Worm (Caenorhabditis elegans) whole organism, L2 larva: Measurements from ENCODE around the gene clec-50.

Experiments used
- F13H6.1 ChIP-seq: sonication (generic microtip); optimal IDR thresholded peaks from 2 replicates; lab custom pipeline; 2016; ENCODE audit warnings: missing genetic modification characterization, missing compliant biosample characterization
- R02D3.7 ChIP-seq: fragments of 150-350 bp; optimal IDR thresholded peaks from 2 replicates; lab custom pipeline; 2014; ENCODE audit warnings: missing biosample characterization, missing genetic modification characterization
- Y55F3AM.14 ChIP-seq: fragments of 200-800 bp; sonication (Bioruptor generic); optimal IDR thresholded peaks from 2 replicates; lab custom pipeline; 2018; ENCODE audit warnings: mild to moderate bottlenecking, missing genetic modification characterization, missing compliant biosample characterization
- ZK546.5 ChIP-seq: sonication (generic microtip); optimal IDR thresholded peaks from 2 replicates; lab custom pipeline; 2017; ENCODE audit warnings: missing biosample characterization, missing genetic modification characterization
- alr-1 ChIP-seq: fragments of 150-350 bp; optimal IDR thresholded peaks from 2 replicates; lab custom pipeline; 2014; ENCODE audit warnings: missing biosample characterization, missing genetic modification characterization
- blmp-1 ChIP-seq: sonication (generic microtip); optimal IDR thresholded peaks from 2 replicates; lab custom pipeline; 2017; ENCODE audit warnings: missing genetic modification characterization, mild to moderate bottlenecking, missing compliant biosample characterization, antibody characterized with exemption, moderate library complexity; ENCODE audit not compliant: insufficient read depth
- egl-27 ChIP-seq: sonication (generic microtip); optimal IDR thresholded peaks from 3 replicates; lab custom pipeline; 2017; ENCODE audit warnings: missing biosample characterization, missing genetic modification reagents, missing genetic modification characterization
- elt-1 ChIP-seq: fragments of 150-350 bp; optimal IDR thresholded peaks from 2 replicates; lab custom pipeline; 2014; ENCODE audit warnings: missing biosample characterization, missing genetic modification characterization
- elt-3 ChIP-seq: sonication (generic microtip); optimal IDR thresholded peaks from 2 replicates; lab custom pipeline; 2017; ENCODE audit warnings: missing biosample characterization, missing genetic modification characterization
- fos-1 ChIP-seq: fragments of 150-350 bp; optimal IDR thresholded peaks from 2 replicates; lab custom pipeline; 2014; ENCODE audit warnings: missing biosample characterization, missing genetic modification characterization
- gmeb-1 ChIP-seq: fragments of 150-350 bp; optimal IDR thresholded peaks from 2 replicates; lab custom pipeline; 2014; ENCODE audit warnings: missing biosample characterization, missing genetic modification characterization
- lin-11 ChIP-seq: fragments of 150-350 bp; sonication (generic microtip); optimal IDR thresholded peaks from 2 replicates; lab custom pipeline; 2014; ENCODE audit warnings: missing biosample characterization, missing genetic modification characterization, inconsistent platforms, mixed read lengths
- lin-13 ChIP-seq: fragments of 150-350 bp; optimal IDR thresholded peaks from 2 replicates; lab custom pipeline; 2014; ENCODE audit warnings: missing biosample characterization, missing genetic modification reagents, missing genetic modification characterization
- lin-39 ChIP-seq: fragments of 150-350 bp; optimal IDR thresholded peaks from 2 replicates; lab custom pipeline; 2014; ENCODE audit warnings: missing biosample characterization, missing genetic modification reagents, missing genetic modification characterization
- lsy-2 ChIP-seq, 2 experiments: fragments of 150-350 bp in 1 of 2; sonication (generic microtip) in 1 of 2; optimal IDR thresholded peaks; 2 replicates each; lab custom pipeline; 2014 to 2017; ENCODE audit warnings: missing biosample characterization in 2 of 2, missing genetic modification characterization in 2 of 2
- mab-5 ChIP-seq: fragments of 150-350 bp; optimal IDR thresholded peaks from 2 replicates; lab custom pipeline; 2014; ENCODE audit warnings: missing biosample characterization, missing genetic modification characterization
- nhr-10 ChIP-seq: sonication (generic microtip); optimal IDR thresholded peaks from 2 replicates; lab custom pipeline; 2017; ENCODE audit warnings: missing biosample characterization, missing genetic modification characterization
- nhr-12 ChIP-seq: fragments of 150-350 bp; optimal IDR thresholded peaks from 2 replicates; lab custom pipeline; 2014; ENCODE audit warnings: missing biosample characterization, missing genetic modification characterization
- nhr-23 ChIP-seq: fragments of 150-350 bp; optimal IDR thresholded peaks from 2 replicates; lab custom pipeline; 2014; ENCODE audit warnings: missing biosample characterization, missing genetic modification reagents, missing genetic modification characterization
- nhr-25 ChIP-seq: fragments of 150-350 bp; sonication (generic microtip); optimal IDR thresholded peaks from 3 replicates; lab custom pipeline; 2014; ENCODE audit warnings: missing biosample characterization, missing genetic modification characterization
- nhr-6 ChIP-seq: fragments of 150-350 bp; optimal IDR thresholded peaks from 2 replicates; lab custom pipeline; 2014; ENCODE audit warnings: missing biosample characterization, missing genetic modification characterization
- nhr-77 ChIP-seq: fragments of 150-350 bp; optimal IDR thresholded peaks from 2 replicates; lab custom pipeline; 2014; ENCODE audit warnings: missing biosample characterization, missing genetic modification characterization
- sem-4 ChIP-seq: fragments of 150-350 bp; optimal IDR thresholded peaks from 2 replicates; lab custom pipeline; 2014; ENCODE audit warnings: missing biosample characterization, missing genetic modification reagents, missing genetic modification characterization
- sma-9 ChIP-seq, 2 experiments: fragments of 150-350 bp in 1 of 2; sonication (generic microtip) in 1 of 2; optimal IDR thresholded peaks; 2 replicates each; lab custom pipeline; 2014 to 2016; ENCODE audit warnings: missing genetic modification characterization in 2 of 2, mild to moderate bottlenecking in 1 of 2, missing biosample characterization in 1 of 2, missing compliant biosample characterization in 1 of 2, missing genetic modification reagents in 1 of 2, moderate library complexity in 1 of 2
- unc-39 ChIP-seq: fragments of 150-350 bp; optimal IDR thresholded peaks from 2 replicates; lab custom pipeline; 2014; ENCODE audit warnings: missing biosample characterization, missing genetic modification characterization
- unc-55 ChIP-seq: fragments of 150-350 bp; sonication (generic microtip); optimal IDR thresholded peaks from 3 replicates; lab custom pipeline; 2014; ENCODE audit warnings: missing biosample characterization, missing genetic modification reagents, missing genetic modification characterization
- unc-62 ChIP-seq: fragments of 150-350 bp; optimal IDR thresholded peaks from 2 replicates; lab custom pipeline; 2014; ENCODE audit warnings: missing biosample characterization, missing genetic modification reagents, missing genetic modification characterization
- zag-1 ChIP-seq: fragments of 150-350 bp; optimal IDR thresholded peaks from 2 replicates; lab custom pipeline; 2014; ENCODE audit warnings: missing biosample characterization, missing genetic modification characterization
- ztf-1 ChIP-seq: fragments of 200-800 bp; sonication (Bioruptor generic); conservative IDR thresholded peaks from 2 replicates; pipeline ENCODE4 v1.3.6; 2022; ENCODE audit warnings: missing genetic modification characterization, missing compliant biosample characterization
- ztf-11 ChIP-seq: sonication (generic microtip); optimal IDR thresholded peaks from 2 replicates; lab custom pipeline; 2017; ENCODE audit warnings: missing biosample characterization, missing genetic modification characterization

The clec-50 gene

DNA sequence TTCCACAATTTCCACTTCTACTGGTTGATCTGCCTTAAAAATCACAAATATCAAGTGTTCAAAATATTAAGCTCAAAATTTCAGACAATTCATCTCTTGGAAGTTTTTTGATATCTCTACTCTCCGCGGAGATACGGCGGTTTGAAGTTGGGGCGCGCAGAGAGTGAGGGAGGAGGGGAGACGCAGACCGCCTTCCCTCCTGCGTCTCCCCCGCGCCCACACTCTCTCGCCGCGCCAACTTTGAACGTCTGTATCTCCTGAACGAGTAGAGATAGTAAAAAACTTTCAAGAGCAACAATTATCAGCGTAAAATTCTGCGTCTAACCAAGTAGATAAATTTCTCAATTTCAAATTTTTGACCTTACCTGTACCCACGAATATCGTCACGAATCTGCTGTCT is 27.2 kb downstream of the clec-50 start:
- TF ChIP-seq nhr-77 (tag; lab: Kevin White, UChicago) (no peak), lin-13 (GFP tag; lab: Kevin White, UChicago) (peak; percentile 54)

DNA sequence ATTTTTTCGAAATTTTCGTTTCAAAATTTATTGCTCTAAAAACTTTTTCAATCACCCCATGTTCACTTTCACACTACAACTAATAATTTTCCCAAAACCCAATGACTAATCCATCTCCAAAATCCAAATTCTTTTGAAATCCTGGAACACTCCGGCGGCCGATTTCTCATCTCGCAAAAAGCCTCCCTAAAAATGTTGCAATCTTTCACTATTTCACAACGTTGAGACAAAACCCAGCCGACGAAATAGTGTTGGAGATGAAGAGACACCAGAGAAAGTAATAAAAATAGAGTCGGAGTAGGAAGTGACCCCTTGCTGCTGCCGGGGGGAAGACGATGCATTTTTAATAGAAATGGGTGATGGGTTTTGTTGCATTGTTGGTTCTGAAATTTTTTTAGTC is 30.6 kb downstream of the clec-50 start:
- TF ChIP-seq nhr-6 (tag; lab: Kevin White, UChicago), result no peak
- TF ChIP-seq mab-5, result no peak
- no peak for TF ChIP-seq nhr-77 (tag; lab: Kevin White, UChicago)
- peak; percentile 9 for TF ChIP-seq unc-55 (GFP tag; lab: Kevin White, UChicago)
- TF ChIP-seq blmp-1 (tag; lab: Kevin White, UChicago), result no peak
- TF ChIP-seq elt-3 (tag; lab: Kevin White, UChicago), result no peak
- TF ChIP-seq R02D3.7 (tag; lab: Kevin White, UChicago), result no peak
- peak; percentile 5 for TF ChIP-seq ztf-11 (tag; lab: Kevin White, UChicago)
- TF ChIP-seq, all 48 proteins: peak for 2

DNA sequence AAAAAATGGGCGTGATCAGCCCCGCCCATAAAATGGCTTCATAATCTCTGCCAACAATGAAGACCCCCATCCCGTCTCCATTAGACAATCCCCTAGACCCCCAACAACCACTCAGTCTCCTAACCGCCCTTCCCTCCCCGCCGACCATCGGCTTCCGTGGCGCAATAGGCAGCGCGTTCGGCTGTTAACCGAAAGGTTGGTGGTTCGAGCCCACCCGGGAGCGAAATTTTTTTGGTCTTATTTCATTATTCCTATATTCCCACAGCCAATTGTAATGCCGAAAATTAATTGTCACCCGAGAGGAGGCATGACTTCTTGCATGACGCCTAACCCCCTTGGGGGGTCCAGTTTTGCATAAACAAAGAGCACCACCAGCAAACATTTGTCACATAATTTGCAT is 32.3 kb downstream of the clec-50 start:
- no peak for TF ChIP-seq F13H6.1 (tag; lab: Kevin White, UChicago)
- no peak for TF ChIP-seq sem-4 (tag; lab: Kevin White, UChicago)
- TF ChIP-seq ztf-1 (GFP tag; lab: Robert Waterston, UW), result no peak
- no peak for TF ChIP-seq egl-27 (tag; lab: Kevin White, UChicago)
- no peak for TF ChIP-seq nhr-23 (tag; lab: Kevin White, UChicago)
- TF ChIP-seq lin-39 (tag; lab: Kevin White, UChicago), result no peak
- no peak for TF ChIP-seq unc-39
- no peak for TF ChIP-seq alr-1 (tag; lab: Kevin White, UChicago)
- TF ChIP-seq Y55F3AM.14 (GFP tag; lab: Kevin White, UChicago), result no peak
- peak; percentile 25 for TF ChIP-seq lin-13 (GFP tag; lab: Kevin White, UChicago)
- TF ChIP-seq nhr-12 (tag; lab: Kevin White, UChicago), result no peak
- no peak for TF ChIP-seq nhr-25 (tag; lab: Kevin White, UChicago)
- TF ChIP-seq gmeb-1 (tag; lab: Kevin White, UChicago), result peak; percentile 7
- TF ChIP-seq lin-11 (tag; lab: Kevin White, UChicago), result peak; percentile 7
- no peak for TF ChIP-seq R02D3.7 (tag; lab: Kevin White, UChicago)

DNA sequence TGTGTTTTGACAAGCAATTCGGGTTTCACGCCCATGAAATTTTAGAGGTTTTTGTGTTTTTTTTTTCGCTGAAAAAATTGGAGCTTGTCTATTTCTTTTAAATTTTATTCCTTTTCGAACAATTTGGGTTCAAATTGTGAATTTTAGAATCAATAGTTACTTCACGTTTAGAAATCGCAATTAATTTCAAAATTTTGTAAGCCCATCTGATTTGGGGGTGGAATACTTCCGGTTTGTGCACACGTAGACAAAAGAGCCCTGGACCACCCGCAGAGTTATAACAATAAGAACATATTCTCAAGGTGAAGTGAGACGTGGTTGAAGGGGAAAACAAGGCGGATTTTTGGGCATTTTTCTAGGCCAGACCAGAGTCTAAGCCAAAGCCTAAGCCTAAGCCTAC is 35.9 kb downstream of the clec-50 start, which contains the start of gene Y116F11A.6:
Y116F11A.6 (plus strand) TSS at position 301 of the 400 bp plus-strand sequence.
- TF ChIP-seq unc-39 (no peak), unc-62 (GFP tag; lab: Kevin White, UChicago) (no peak), zag-1 (tag; lab: Kevin White, UChicago) (no peak), unc-55 (GFP tag; lab: Kevin White, UChicago) (no peak), lin-13 (GFP tag; lab: Kevin White, UChicago) (no peak), nhr-77 (tag; lab: Kevin White, UChicago) (no peak), ZK546.5 (tag; lab: Kevin White, UChicago) (no peak), gmeb-1 (tag; lab: Kevin White, UChicago) (no peak)

DNA sequence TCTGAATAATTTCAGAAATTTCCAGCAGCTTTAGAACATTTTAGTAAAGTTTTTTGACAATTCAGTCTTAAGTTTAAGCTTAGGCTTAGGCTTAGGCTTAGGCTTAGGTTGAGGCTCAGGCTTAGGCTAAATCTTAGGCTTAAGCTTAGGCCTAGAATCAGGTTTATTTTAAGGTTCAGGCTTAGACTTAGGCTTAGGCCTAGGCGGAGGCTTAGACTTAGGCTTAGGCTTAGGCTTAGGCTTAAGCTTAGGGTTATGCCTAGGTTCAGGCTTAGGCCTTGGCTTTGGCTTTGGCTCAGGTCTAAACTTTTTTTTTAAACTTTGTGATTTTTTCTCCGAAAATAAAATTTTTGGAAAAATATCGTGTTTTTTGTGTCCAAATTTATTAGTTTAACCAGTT is 36.5 kb downstream of the clec-50 start:
- TF ChIP-seq nhr-10 (no peak), sma-9 (GFP tag; optimal IDR thresholded peaks at IDR 0.05; lab: Kevin White, UChicago) (no peak), sma-9 (tag; optimal IDR thresholded peaks at IDR 0.05; lab: Kevin White, UChicago) (no peak), fos-1 (no peak), alr-1 (tag; lab: Kevin White, UChicago) (no peak), Y55F3AM.14 (GFP tag; lab: Kevin White, UChicago) (no peak), lin-39 (tag; lab: Kevin White, UChicago) (no peak), ZK546.5 (tag; lab: Kevin White, UChicago) (no peak), zag-1 (tag; lab: Kevin White, UChicago) (no peak), egl-27 (tag; lab: Kevin White, UChicago) (no peak), lsy-2 (tag; optimal IDR thresholded peaks at IDR 0.05; lab: Kevin White, UChicago) (no peak), elt-1 (tag; lab: Kevin White, UChicago) (no peak), ztf-11 (tag; lab: Kevin White, UChicago) (no peak)

DNA sequence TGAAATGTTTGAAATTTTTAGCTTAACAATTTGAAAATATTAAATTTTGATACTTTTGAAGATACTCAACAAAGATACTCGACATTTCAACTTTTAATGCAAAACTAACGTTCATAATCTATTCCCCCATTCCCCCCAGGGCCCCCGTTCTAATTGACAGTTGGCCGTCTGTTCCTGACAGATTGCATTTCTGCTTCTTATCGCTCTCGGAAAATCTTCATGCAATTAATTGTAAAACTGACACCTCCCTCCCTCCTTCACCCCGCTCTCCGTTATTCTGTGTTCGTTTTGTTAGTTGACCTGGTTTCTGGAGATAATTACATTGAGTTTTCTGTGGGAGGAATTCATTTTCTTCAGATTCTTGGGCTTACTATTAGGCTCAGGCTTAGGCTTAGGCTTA is 37.2 kb downstream of the clec-50 start:
- no peak for TF ChIP-seq Y55F3AM.14 (GFP tag; lab: Kevin White, UChicago)
